Worm (Caenorhabditis elegans) whole organism, young adult: Measurements from ENCODE around the gene nhr-99.

Experiments used
- ama-1 ChIP-seq, 3 experiments: fragments of 150-350 bp in 1 of 3; sonication (generic microtip) in 2 of 3; optimal IDR thresholded peaks; 2 replicates each; lab custom pipeline; 2014 to 2018; ENCODE audit warnings: missing biosample characterization in 2 of 3, missing genetic modification characterization in 2 of 3, missing genetic modification reagents in 2 of 3
- gei-17 ChIP-seq: fragments of 200-800 bp; sonication (Bioruptor generic); optimal IDR thresholded peaks from 2 replicates; lab custom pipeline; 2018; ENCODE audit warnings: mild to moderate bottlenecking, missing genetic modification characterization, missing compliant biosample characterization
- nhr-90 ChIP-seq: sonication (generic microtip); optimal IDR thresholded peaks from 2 replicates; lab custom pipeline; 2016; ENCODE audit warnings: missing genotype, mild to moderate bottlenecking, missing genetic modification characterization, missing compliant biosample characterization

- no peak for TF ChIP-seq gei-17
- TF ChIP-seq ama-1 (optimal IDR thresholded peaks at IDR 0.05; lab: Kevin White, UChicago), result no peak
- no peak for TF ChIP-seq ama-1 (GFP tag; optimal IDR thresholded peaks at IDR 0.05; lab: Kevin White, UChicago)
- no peak for TF ChIP-seq nhr-90 (tag; lab: Kevin White, UChicago)
These were observed 9.8 kb downstream of the nhr-99 start, which contains the start of gene nhr-212 for ce11 chrV:484285-484890.
